Worm (Caenorhabditis elegans): ENCODE data around the gene Y41D4A.3.

The Y41D4A.3 gene

DNA sequence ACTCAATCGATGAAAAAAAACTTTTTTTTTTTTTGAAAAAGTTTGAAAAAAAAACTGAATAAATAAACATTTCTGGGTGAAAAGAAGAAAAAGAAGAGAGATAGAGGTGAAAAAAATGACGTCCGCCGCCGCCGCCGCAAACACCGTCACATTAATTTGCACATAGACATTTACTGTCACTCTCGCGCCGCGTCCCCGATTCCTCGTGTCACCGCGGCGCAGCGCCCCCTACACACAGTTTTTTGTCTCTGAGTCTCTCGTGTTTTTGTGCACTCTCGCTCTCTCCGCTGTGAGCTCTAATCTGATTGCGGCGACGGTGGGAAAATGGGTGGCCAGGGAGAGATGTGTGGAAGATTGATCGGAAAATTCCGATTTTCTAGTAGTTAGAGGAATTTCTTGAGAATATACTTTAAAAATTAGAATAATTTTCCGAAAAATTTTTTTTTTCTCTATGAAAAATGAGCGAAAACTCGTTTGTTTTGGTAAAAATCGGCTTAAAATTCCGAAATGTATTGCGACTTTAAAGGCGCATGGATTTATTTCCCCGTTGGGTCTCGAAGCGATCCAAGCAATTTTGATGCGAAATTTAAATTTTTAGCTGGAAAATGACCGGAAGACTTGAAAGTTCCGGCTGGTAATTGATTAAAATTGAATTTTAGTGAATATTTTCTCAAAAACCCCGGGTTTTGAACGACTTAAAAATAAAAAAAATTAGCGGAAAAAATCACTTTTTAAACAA lies 14.0 kb upstream of the Y41D4A.3 start (continued):
- TF ChIP-seq dpl-1 (GFP tag; optimal IDR thresholded peaks at IDR 0.05) (peak; percentile 7 to 13 (median 11)), nhr-84 (tag; optimal IDR thresholded peaks at IDR 0.05) (no peak), isw-1 (GFP tag; IDR thresholded peaks at IDR 0.05) (no peak), pag-3 (tag; optimal IDR thresholded peaks at IDR 0.05; ENCODE audit: borderline replicate concordance, insufficient read depth) (no peak), lsy-2 (tag; optimal IDR thresholded peaks at IDR 0.05) (no peak), mab-9 (GFP tag; IDR thresholded peaks at IDR 0.05) (no peak), egl-27 (tag; optimal IDR thresholded peaks at IDR 0.05) (no peak), pax-3 (tag; optimal IDR thresholded peaks at IDR 0.05) (no peak)

DNA sequence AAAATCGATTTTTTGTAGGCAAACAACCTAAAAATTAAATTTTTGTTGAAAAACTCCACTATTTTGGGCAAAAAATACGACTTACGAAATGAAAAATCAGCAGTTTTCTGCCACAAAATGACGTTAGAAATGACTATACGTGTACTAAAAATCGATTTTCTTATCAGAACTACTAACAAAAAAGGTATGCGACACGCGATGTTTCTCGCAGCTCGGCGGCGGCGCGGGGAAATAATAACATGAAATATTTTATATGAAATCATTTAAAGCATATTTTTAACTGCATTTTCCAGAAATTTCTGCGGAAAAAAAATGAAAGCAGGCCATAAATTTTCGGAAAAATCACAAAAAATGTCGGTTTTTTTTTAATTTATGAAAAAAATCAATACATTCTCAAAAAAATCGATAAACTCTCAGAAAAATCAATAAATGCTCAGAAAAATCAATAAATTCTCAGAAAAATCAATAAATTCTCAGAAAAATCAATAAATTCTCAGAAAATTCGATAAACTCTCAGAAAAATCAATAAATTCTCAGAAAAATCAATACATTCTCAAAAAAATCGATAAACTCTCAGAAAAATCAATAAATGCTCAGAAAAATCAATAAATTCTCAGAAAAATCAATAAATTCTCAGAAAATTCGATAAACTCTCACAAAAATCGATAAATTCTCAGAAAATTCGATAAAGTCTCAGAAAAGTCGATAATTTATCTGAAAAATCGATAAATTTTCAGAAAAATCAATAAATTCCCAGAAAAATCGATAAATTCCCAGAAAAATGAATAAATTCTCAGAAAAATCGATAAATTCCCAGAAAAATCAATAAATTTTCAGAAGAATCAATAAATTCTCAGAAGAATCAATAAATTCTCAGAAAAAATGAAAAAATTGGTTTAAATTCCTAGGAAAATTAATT lies 13.2 kb upstream of the Y41D4A.3 start, which contains the start of gene ptpn-22:
Gene ptpn-22, minus strand, starts transcription at position 158 of the 919 bp plus-strand sequence.
- TF ChIP-seq unc-86 (tag; optimal IDR thresholded peaks at IDR 0.05) (no peak), nhr-85 (tag) (peak; percentile 5), elt-3 (tag; optimal IDR thresholded peaks at IDR 0.05) (no peak)

DNA sequence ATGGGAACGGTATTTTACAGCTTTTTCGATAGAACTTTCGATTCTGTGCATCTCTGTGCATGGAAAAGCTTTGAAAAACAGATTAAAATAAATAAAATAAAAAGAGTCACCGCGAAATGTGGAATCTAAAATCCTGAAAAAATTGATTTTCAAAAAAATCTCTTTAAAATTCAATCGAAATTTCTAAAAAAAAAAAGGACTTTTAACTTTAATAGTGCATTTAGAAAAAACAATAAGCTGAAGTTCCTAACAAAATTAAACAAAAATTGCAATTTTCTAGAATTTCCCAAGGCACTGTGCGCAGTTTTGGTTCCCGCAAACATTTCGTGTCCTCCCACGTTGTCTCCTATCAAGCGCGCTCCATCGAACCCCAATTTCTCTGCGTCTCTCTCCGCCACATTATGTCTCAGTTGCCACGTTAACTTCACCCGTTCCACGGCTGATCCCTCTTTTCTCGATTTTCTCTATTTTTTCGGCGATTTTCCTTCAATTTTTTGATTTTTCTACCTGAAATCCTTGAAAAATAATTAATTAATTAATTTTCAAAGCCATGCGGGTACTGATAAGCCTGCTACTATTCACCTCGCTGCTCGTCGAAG lies 8.0 kb upstream of the Y41D4A.3 start, which contains the start of the genes Y41D4A.6 and Y41D4A.4:
Gene Y41D4A.6, minus strand, starts transcription at position 51 of the 599 bp plus-strand sequence.
Gene Y41D4A.4, plus strand, starts transcription at position 549 of the 599 bp plus-strand sequence.
- TF ChIP-seq mdl-1 (tag; optimal IDR thresholded peaks at IDR 0.05) (peak in 1 of 2 experiments; percentile 86), nhr-19 (GFP tag; conservative IDR thresholded peaks at IDR 0.05) (peak; percentile 70), mep-1 (tag; optimal IDR thresholded peaks at IDR 0.05) (peak; percentile 64), hlh-17 (GFP tag; optimal IDR thresholded peaks at IDR 0.05; ENCODE audit: borderline replicate concordance) (no peak), zag-1 (tag; optimal IDR thresholded peaks at IDR 0.05) (no peak), zip-4 (GFP tag; optimal IDR thresholded peaks at IDR 0.05) (no peak), nhr-28 (tag; optimal IDR thresholded peaks at IDR 0.05) (no peak), lin-15B (tag; optimal IDR thresholded peaks at IDR 0.05) (peak; percentile 71), C34B4.2 (tag; optimal IDR thresholded peaks at IDR 0.05) (no peak), dsc-1 (tag; optimal IDR thresholded peaks at IDR 0.05) (peak; percentile 79), swsn-7 (tag; optimal IDR thresholded peaks at IDR 0.05) (peak; percentile 86), isw-1 (GFP tag; IDR thresholded peaks at IDR 0.05) (peak; percentile 85), tlp-1 (tag; optimal IDR thresholded peaks at IDR 0.05) (no peak), ceh-90 (tag; optimal IDR thresholded peaks at IDR 0.05) (peak; percentile 35), C16A3.4 (tag; optimal IDR thresholded peaks at IDR 0.05) (peak; percentile 87), unc-30 (tag; optimal IDR thresholded peaks at IDR 0.05) (no peak), jun-1 (tag; optimal IDR thresholded peaks at IDR 0.05) (peak; percentile 78), lin-35 (GFP tag; optimal IDR thresholded peaks at IDR 0.05) (peak; percentile 82 to 88), mab-9 (GFP tag; IDR thresholded peaks at IDR 0.05) (no peak), lir-3 (tag; optimal IDR thresholded peaks at IDR 0.05; ENCODE audit: poor library complexity) (no peak), nhr-12 (tag; optimal IDR thresholded peaks at IDR 0.05) (no peak), ceh-63 (GFP tag; optimal IDR thresholded peaks at IDR 0.05) (peak; percentile 32), elt-2 (tag; optimal IDR thresholded peaks at IDR 0.05) (peak; percentile 8), grh-1 (GFP tag; IDR thresholded peaks at IDR 0.05) (peak; percentile 26; the same call in 1 of the 2 replicates), ztf-11 (tag; optimal IDR thresholded peaks at IDR 0.05) (peak in 1 of 2 experiments; percentile 89), nhr-84 (tag; optimal IDR thresholded peaks at IDR 0.05) (no peak), irx-1 (tag; optimal IDR thresholded peaks at IDR 0.05) (peak; percentile 44), mef-2 (tag; optimal IDR thresholded peaks at IDR 0.05) (no peak), fkh-8 (tag; optimal IDR thresholded peaks at IDR 0.05) (peak; percentile 96), pag-3 (tag; optimal IDR thresholded peaks at IDR 0.05; ENCODE audit: borderline replicate concordance, insufficient read depth) (peak; percentile 74), unc-86 (tag; optimal IDR thresholded peaks at IDR 0.05) (peak; percentile 81), snpc-4 (tag; optimal IDR thresholded peaks at IDR 0.05) (peak; percentile 54), aly-2 (tag; optimal IDR thresholded peaks at IDR 0.05) (peak; percentile 70), nhr-76 (tag; optimal IDR thresholded peaks at IDR 0.05) (no peak), lin-39 (tag; optimal IDR thresholded peaks at IDR 0.05) (no peak), pax-3 (tag; optimal IDR thresholded peaks at IDR 0.05) (peak; percentile 92), efl-1 (optimal IDR thresholded peaks at IDR 0.05) (peak; percentile 85 to 92), efl-1 (GFP tag; optimal IDR thresholded peaks at IDR 0.05 in 1 of 2) (peak; percentile 75 to 97), egl-27 (tag; optimal IDR thresholded peaks at IDR 0.05) (no peak)

Measured in whole organism, L1 larva.